Fruit fly (Drosophila melanogaster): ENCODE results near the gene CG6985.

Gene CG6985

DNA sequence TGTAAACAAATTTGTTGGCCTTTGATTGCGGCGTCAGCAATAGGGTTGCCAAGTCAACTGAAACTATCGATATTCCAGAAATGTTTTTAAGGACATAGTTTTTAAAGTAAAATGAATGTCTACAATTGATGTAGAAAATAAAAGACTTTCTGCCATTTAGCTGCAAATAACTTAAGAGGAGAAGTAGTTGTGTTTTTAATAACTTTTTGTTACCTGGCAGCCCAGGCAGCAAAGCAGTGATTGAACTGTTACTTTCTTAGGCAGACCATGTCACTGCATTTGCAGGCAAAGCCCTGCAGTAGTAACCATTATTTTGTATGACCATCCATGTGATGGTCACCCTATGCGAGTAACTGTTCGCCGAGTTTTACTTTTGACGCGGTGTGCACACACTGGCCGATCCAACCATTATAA lies 9.6 kb downstream of the CG6985 start, which contains the start of the genes rumi, CG7029 and Usp12-46 (continued):
- no peak for TF ChIP-seq Dip2 (GFP tag; IDR thresholded peaks at IDR 0.05)
- TF ChIP-seq Lpt (GFP tag; optimal IDR thresholded peaks at IDR 0.05), result no peak
- TF ChIP-seq cas (GFP tag; IDR thresholded peaks at IDR 0.05), result peak; percentile 63; the same call in 1 of the 2 replicates
- 0 out of 2 replicates have a peak, but pooled peaks have one; percentile 29 for TF ChIP-seq CG11085 (GFP tag; IDR thresholded peaks at IDR 0.05)
- peak; percentile 74 for TF ChIP-seq CrebB (tag; optimal IDR thresholded peaks at IDR 0.05)
- no peak for TF ChIP-seq Hr78 (GFP tag; optimal IDR thresholded peaks at IDR 0.05)
- peak; percentile 90 for TF ChIP-seq maf-S (GFP tag; optimal IDR thresholded peaks at IDR 0.05)
- peak; percentile 58; the same call in 1 of the 2 replicates for TF ChIP-seq sim (GFP tag; IDR thresholded peaks at IDR 0.05)
- TF ChIP-seq ranshi (GFP tag; IDR thresholded peaks at IDR 0.05), result peak; percentile 99
- peak; percentile 77 for TF ChIP-seq CG10543 (GFP tag; optimal IDR thresholded peaks at IDR 0.05)

DNA sequence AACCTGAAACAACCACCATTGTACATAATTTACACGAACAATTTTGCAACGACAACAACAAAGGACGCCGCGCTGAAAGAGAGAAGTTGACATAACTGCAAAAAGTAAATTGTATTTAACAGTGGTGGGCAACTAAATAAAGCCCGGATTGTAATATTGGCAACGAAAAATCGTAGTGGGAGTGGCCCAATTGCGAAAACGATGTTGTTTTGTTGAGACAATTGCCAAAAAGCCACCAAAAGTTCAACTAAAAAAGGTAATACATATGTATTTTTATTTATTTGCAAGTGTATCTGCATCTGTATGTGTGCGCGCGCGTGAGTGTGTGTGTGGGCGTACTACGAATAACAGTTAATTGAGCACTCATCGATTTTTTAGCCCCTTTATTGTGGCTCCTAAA lies 10.2 kb downstream of the CG6985 start:
- TF ChIP-seq slbo (GFP tag; IDR thresholded peaks at IDR 0.05) (peak; percentile 15; the same call in 1 of the 2 replicates), nerfin-1 (tag; optimal IDR thresholded peaks at IDR 0.05) (peak; percentile 15), ci (GFP tag; IDR thresholded peaks at IDR 0.05) (peak; percentile 5; the same call in 1 of the 3 replicates), Med (GFP tag) (peak; percentile 75), Drgx (GFP tag; IDR thresholded peaks at IDR 0.05) (0 out of 2 replicates have a peak, but pooled peaks have one; percentile 28), CG4328 (GFP tag; optimal IDR thresholded peaks at IDR 0.05) (no peak), Opbp (GFP tag; IDR thresholded peaks at IDR 0.05; ENCODE audit: partially characterized antibody) (no peak), CG11696 (GFP tag; IDR thresholded peaks at IDR 0.05) (peak; percentile 57), jigr1 (GFP tag; IDR thresholded peaks at IDR 0.05) (no peak), onecut (GFP tag; IDR thresholded peaks at IDR 0.05) (peak; percentile 49; the same call in 1 of the 2 replicates), hkb (optimal IDR thresholded peaks at IDR 0.05) (no peak), hkb (GFP tag; IDR thresholded peaks at IDR 0.05) (peak; percentile 35; the same call in 1 of the 2 replicates), H2.0 (GFP tag; IDR thresholded peaks at IDR 0.05) (no peak), Ada2b (GFP tag; IDR thresholded peaks at IDR 0.05) (peak; percentile 23; the same call in 1 of the 2 replicates), pan (optimal IDR thresholded peaks at IDR 0.05) (no peak), pan (GFP tag; optimal IDR thresholded peaks at IDR 0.05 in 1 of 2, IDR thresholded peaks at IDR 0.05 in 1 of 2) (peak in 1 of 2 experiments; percentile 6), CG11695 (GFP tag; IDR thresholded peaks at IDR 0.05) (0 out of 3 replicates have a peak, but pooled peaks have one; percentile 17), CG8290 (GFP tag; optimal IDR thresholded peaks at IDR 0.05) (no peak), CG8290 (tag; optimal IDR thresholded peaks at IDR 0.05) (peak in 1 of 2 experiments; percentile 5), CG7839 (tag; optimal IDR thresholded peaks at IDR 0.05) (no peak), unpg (GFP tag; optimal IDR thresholded peaks at IDR 0.05) (peak; percentile 2), CG1603 (tag; optimal IDR thresholded peaks at IDR 0.05) (peak; percentile 3), Xrp1 (GFP tag; IDR thresholded peaks at IDR 0.05) (0 out of 2 replicates have a peak, but pooled peaks have one; percentile 19), cg (GFP tag; optimal IDR thresholded peaks at IDR 0.05) (peak; percentile 60)

DNA sequence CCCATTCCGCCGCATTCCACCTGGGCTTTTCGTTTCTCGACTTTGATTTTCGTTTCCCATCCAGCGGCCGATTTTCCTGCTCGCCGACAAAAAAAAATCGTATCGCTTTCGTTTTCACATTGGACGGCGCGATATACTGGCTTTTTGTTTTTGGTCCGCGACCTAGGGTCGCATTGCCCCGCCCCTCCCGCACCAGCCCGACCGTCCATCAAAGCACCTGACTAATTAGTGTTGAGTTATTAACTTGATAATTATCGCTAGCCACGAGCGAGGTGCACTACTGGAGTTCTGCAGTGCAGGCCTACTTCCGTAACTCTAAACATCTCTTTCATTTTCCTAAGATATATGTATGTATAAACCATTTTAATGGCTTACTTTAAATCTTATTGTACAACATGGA lies 10.7 kb downstream of the CG6985 start:
- TF ChIP-seq Aef1 (GFP tag; IDR thresholded peaks at IDR 0.05) (no peak), Ada2b (GFP tag; IDR thresholded peaks at IDR 0.05) (no peak), hkb (optimal IDR thresholded peaks at IDR 0.05) (peak; percentile 36), hkb (GFP tag; IDR thresholded peaks at IDR 0.05) (no peak), CG32532 (GFP tag; IDR thresholded peaks at IDR 0.05) (no peak), nau (GFP tag; optimal IDR thresholded peaks at IDR 0.05) (no peak), tx (GFP tag; optimal IDR thresholded peaks at IDR 0.05) (no peak), nom (GFP tag; optimal IDR thresholded peaks at IDR 0.05) (no peak), H15 (GFP tag; IDR thresholded peaks at IDR 0.05) (0 out of 3 replicates have a peak, but pooled peaks have one; percentile 8), bowl (GFP tag; IDR thresholded peaks at IDR 0.05) (no peak), peb (GFP tag; IDR thresholded peaks at IDR 0.05) (no peak), Chrac-16 (GFP tag; optimal IDR thresholded peaks at IDR 0.05) (no peak), Elba2 (GFP tag; optimal IDR thresholded peaks at IDR 0.05) (no peak), D19A (tag; optimal IDR thresholded peaks at IDR 0.05) (no peak), Dip3 (GFP tag; optimal IDR thresholded peaks at IDR 0.05) (no peak), CG3065 (GFP tag; optimal IDR thresholded peaks at IDR 0.05) (no peak), CG10431 (GFP tag; optimal IDR thresholded peaks at IDR 0.05) (no peak), hb (GFP tag; IDR thresholded peaks at IDR 0.05; ENCODE audit: partially characterized antibody) (no peak), CG18476 (GFP tag; optimal IDR thresholded peaks at IDR 0.05) (peak; percentile 72), CG18619 (GFP tag; optimal IDR thresholded peaks at IDR 0.05) (no peak)
